Worm (Caenorhabditis elegans): ENCODE results near the gene sft-4.

The sft-4 gene

DNA sequence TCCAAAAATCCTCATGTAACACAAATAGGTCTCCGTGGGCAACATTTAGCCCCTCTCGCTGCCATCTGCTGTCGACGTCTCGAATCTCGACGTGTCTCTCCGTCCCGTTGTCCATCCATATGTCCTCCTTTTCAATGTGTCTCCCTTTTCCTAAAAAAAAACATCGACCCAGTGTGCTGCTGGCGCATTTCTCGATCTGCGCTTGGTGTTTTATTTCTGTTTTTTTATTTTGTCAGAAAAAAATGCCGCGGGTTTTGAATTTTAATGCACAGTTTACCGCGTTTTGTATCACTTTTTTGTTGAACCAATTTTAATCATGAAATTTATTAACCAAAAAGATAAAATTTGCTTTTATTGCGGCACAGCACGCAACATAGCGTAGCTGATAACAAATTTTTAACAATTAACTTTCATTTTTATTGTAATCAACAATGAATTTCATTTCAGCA lies 4.7 kb downstream of the sft-4 start:
- peak; percentile 47 for TF ChIP-seq hlh-8 (tag; optimal IDR thresholded peaks at IDR 0.05)
- no peak for TF ChIP-seq ceh-6 (GFP tag; optimal IDR thresholded peaks at IDR 0.05)
- TF ChIP-seq sdc-2 (tag; optimal IDR thresholded peaks at IDR 0.05): peak; percentile 93
- peak; percentile 2 for TF ChIP-seq ceh-48 (tag; optimal IDR thresholded peaks at IDR 0.05)
- peak; percentile 46 for TF ChIP-seq nfya-1 (tag; optimal IDR thresholded peaks at IDR 0.05)
- TF ChIP-seq K09A11.1 (tag; optimal IDR thresholded peaks at IDR 0.05; ENCODE audit: insufficient read depth): no peak
- TF ChIP-seq rnt-1 (tag; optimal IDR thresholded peaks at IDR 0.05): peak; percentile 20
- peak; percentile 3 for TF ChIP-seq C08G9.2 (tag; optimal IDR thresholded peaks at IDR 0.05)
- TF ChIP-seq ceh-31 (tag; optimal IDR thresholded peaks at IDR 0.05): peak; percentile 51
- TF ChIP-seq elt-2 (tag; optimal IDR thresholded peaks at IDR 0.05): peak; percentile 19
- TF ChIP-seq ceh-19 (GFP tag; optimal IDR thresholded peaks at IDR 0.05): no peak
- peak; percentile 51 for TF ChIP-seq unc-42 (tag; optimal IDR thresholded peaks at IDR 0.05)
- TF ChIP-seq ref-2 (tag; optimal IDR thresholded peaks at IDR 0.05): peak; percentile 53
- peak; percentile 24 for TF ChIP-seq tbx-2 (tag; optimal IDR thresholded peaks at IDR 0.05)
- TF ChIP-seq Y22D7AL.16 (tag; optimal IDR thresholded peaks at IDR 0.05): no peak
- no peak for TF ChIP-seq eyg-1 (tag; optimal IDR thresholded peaks at IDR 0.05)
- peak; percentile 21 for TF ChIP-seq ceh-18 (tag; optimal IDR thresholded peaks at IDR 0.05)

DNA sequence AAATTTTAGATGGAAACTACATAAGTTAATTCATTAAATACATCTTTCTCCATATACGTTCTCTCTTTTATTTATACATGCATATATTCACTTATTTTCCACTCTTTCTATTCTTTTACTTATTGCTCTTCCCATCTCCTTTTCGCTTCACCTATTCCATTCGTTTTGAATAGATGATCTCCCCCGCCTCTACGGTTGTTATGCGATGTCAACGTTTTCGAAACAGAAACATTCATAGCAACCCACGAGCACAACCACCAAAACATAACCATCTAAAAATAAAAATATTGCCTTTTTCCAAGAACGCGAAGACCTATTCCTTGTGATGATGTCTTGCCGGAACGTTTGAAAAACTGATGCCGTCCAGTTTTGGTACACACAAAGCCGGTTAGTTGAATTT lies 7.1 kb downstream of the sft-4 start, which contains the start of gene sym-3:
Gene sym-3 (plus strand): TSS at position 301 of the 400 bp plus-strand sequence.
- TF ChIP-seq fax-1 (tag; optimal IDR thresholded peaks at IDR 0.05): no peak

ce11 chrX:5772538-5773154 lies 7.9 kb downstream of the sft-4 start:
- TF ChIP-seq ets-4 (tag; optimal IDR thresholded peaks at IDR 0.05) (no peak), pha-4 (tag; optimal IDR thresholded peaks at IDR 0.05) (no peak), ahr-1 (tag; optimal IDR thresholded peaks at IDR 0.05) (no peak), ama-1 (optimal IDR thresholded peaks at IDR 0.05) (no peak), syd-9 (tag; optimal IDR thresholded peaks at IDR 0.05) (no peak), nhr-11 (tag; optimal IDR thresholded peaks at IDR 0.05) (no peak), tbx-2 (tag; optimal IDR thresholded peaks at IDR 0.05) (no peak), ceh-30 (tag; optimal IDR thresholded peaks at IDR 0.05) (no peak), K09A11.1 (tag; optimal IDR thresholded peaks at IDR 0.05; ENCODE audit: insufficient read depth) (no peak), sox-2 (GFP tag; IDR thresholded peaks at IDR 0.05) (no peak), pros-1 (tag; optimal IDR thresholded peaks at IDR 0.05) (no peak), eyg-1 (tag; optimal IDR thresholded peaks at IDR 0.05) (no peak), pqm-1 (tag; optimal IDR thresholded peaks at IDR 0.05) (no peak), unc-3 (GFP tag; conservative IDR thresholded peaks at IDR 0.05) (no peak), unc-3 (tag; optimal IDR thresholded peaks at IDR 0.05) (no peak), pat-9 (tag; optimal IDR thresholded peaks at IDR 0.05) (no peak), F13H6.1 (tag; optimal IDR thresholded peaks at IDR 0.05) (no peak), odd-2 (tag; optimal IDR thresholded peaks at IDR 0.05) (no peak)

DNA sequence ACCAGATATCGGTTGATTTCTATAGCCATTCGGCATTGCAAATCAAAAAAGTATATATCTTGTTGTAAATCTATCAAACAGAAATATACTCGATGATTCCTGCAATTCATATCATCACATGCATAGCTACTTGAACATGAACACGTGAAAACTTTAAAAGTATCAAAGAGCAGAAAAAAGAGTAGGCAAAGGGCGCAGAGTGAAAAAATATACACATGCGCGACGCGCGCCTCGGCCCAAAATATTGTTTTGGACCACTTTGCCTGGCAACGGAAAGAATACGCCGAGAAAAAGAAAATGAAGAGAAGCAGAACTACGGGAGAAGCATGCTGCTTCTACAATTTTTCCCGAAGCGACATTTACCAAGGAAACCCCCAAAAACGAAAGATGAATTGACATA lies 9.9 kb downstream of the sft-4 start, which contains the start of gene C54H2.4:
Gene C54H2.4 (minus strand): TSS at position 101 of the 400 bp plus-strand sequence.
- TF ChIP-seq pha-2 (tag; optimal IDR thresholded peaks at IDR 0.05) (no peak), tbx-7 (tag; optimal IDR thresholded peaks at IDR 0.05) (no peak), mec-3 (tag; optimal IDR thresholded peaks at IDR 0.05; ENCODE audit: borderline replicate concordance) (no peak), unc-3 (GFP tag; conservative IDR thresholded peaks at IDR 0.05) (no peak), unc-3 (tag; optimal IDR thresholded peaks at IDR 0.05) (no peak), pat-9 (tag; optimal IDR thresholded peaks at IDR 0.05) (no peak), nhr-232 (tag; optimal IDR thresholded peaks at IDR 0.05) (no peak), ztf-16 (tag; optimal IDR thresholded peaks at IDR 0.05) (no peak), madf-2 (tag; optimal IDR thresholded peaks at IDR 0.05) (no peak), ceh-14 (tag; optimal IDR thresholded peaks at IDR 0.05) (no peak), hlh-30 (tag; optimal IDR thresholded peaks at IDR 0.05; ENCODE audit: insufficient read depth) (no peak), lin-11 (tag; optimal IDR thresholded peaks at IDR 0.05) (no peak), syd-9 (tag; optimal IDR thresholded peaks at IDR 0.05) (no peak), che-1 (tag; optimal IDR thresholded peaks at IDR 0.05) (no peak), ttx-3 (tag; optimal IDR thresholded peaks at IDR 0.05) (no peak), unc-86 (tag; optimal IDR thresholded peaks at IDR 0.05) (no peak), pros-1 (tag; optimal IDR thresholded peaks at IDR 0.05) (no peak), ceh-2 (tag; optimal IDR thresholded peaks at IDR 0.05) (no peak), fkh-6 (tag; optimal IDR thresholded peaks at IDR 0.05) (no peak)

Data from whole organism, late embryonic.